Worm (Caenorhabditis elegans): ENCODE data around the gene srw-107.

The srw-107 gene

ce11 chrV:543169-543568 lies 21.8 kb upstream of the srw-107 start, which contains the start of gene C14C6.3:
TSS of gene C14C6.3 (plus strand) at chrV:543469.
- no peak for TF ChIP-seq nfya-1 (tag; optimal IDR thresholded peaks at IDR 0.05)
- no peak for TF ChIP-seq dmd-4 (tag; optimal IDR thresholded peaks at IDR 0.05; ENCODE audit: borderline replicate concordance)
- TF ChIP-seq fax-1 (tag; optimal IDR thresholded peaks at IDR 0.05) = no peak

- TF ChIP-seq ceh-6 (GFP tag; optimal IDR thresholded peaks at IDR 0.05) (no peak), pat-9 (tag; optimal IDR thresholded peaks at IDR 0.05) (no peak), ahr-1 (tag; optimal IDR thresholded peaks at IDR 0.05) (no peak), unc-3 (GFP tag; conservative IDR thresholded peaks at IDR 0.05) (no peak), unc-3 (tag; optimal IDR thresholded peaks at IDR 0.05) (no peak), Y22D7AL.16 (tag; optimal IDR thresholded peaks at IDR 0.05) (no peak), hlh-6 (tag; optimal IDR thresholded peaks at IDR 0.05) (no peak), fkh-10 (GFP tag; optimal IDR thresholded peaks at IDR 0.05) (no peak), ztf-16 (tag; optimal IDR thresholded peaks at IDR 0.05) (no peak), ceh-30 (tag; optimal IDR thresholded peaks at IDR 0.05) (no peak), lim-6 (tag; optimal IDR thresholded peaks at IDR 0.05) (no peak), tbx-2 (tag; optimal IDR thresholded peaks at IDR 0.05) (no peak), gmeb-2 (tag; optimal IDR thresholded peaks at IDR 0.05) (no peak), lin-11 (tag; optimal IDR thresholded peaks at IDR 0.05) (no peak), unc-86 (tag; optimal IDR thresholded peaks at IDR 0.05) (no peak), che-1 (tag; optimal IDR thresholded peaks at IDR 0.05) (no peak), tbx-7 (tag; optimal IDR thresholded peaks at IDR 0.05) (no peak), C38D4.7 (GFP tag; optimal IDR thresholded peaks at IDR 0.05) (no peak), hlh-13 (GFP tag; optimal IDR thresholded peaks at IDR 0.05) (no peak), dve-1 (tag; optimal IDR thresholded peaks at IDR 0.05) (no peak), ceh-45 (GFP tag; IDR thresholded peaks at IDR 0.05) (no peak)
These were observed 20.1 kb upstream of the srw-107 start for ce11 chrV:541470-541869.

ce11 chrV:539040-539510 lies 17.7 kb upstream of the srw-107 start, which contains the start of gene nhr-155:
TSS of gene nhr-155 (plus strand) at chrV:539460.
- TF ChIP-seq ets-4 (tag; optimal IDR thresholded peaks at IDR 0.05) = no peak
- TF ChIP-seq C08G9.2 (tag; optimal IDR thresholded peaks at IDR 0.05) = no peak
- TF ChIP-seq unc-55 (GFP tag; optimal IDR thresholded peaks at IDR 0.05) = no peak
- TF ChIP-seq eyg-1 (tag; optimal IDR thresholded peaks at IDR 0.05) = no peak
- TF ChIP-seq ahr-1 (tag; optimal IDR thresholded peaks at IDR 0.05) = no peak
- no peak for TF ChIP-seq elt-2 (tag; optimal IDR thresholded peaks at IDR 0.05)
- no peak for TF ChIP-seq zip-5 (tag; optimal IDR thresholded peaks at IDR 0.05)
- no peak for TF ChIP-seq unc-86 (tag; optimal IDR thresholded peaks at IDR 0.05)
- no peak for TF ChIP-seq fkh-6 (tag; optimal IDR thresholded peaks at IDR 0.05)
- no peak for TF ChIP-seq mec-3 (tag; optimal IDR thresholded peaks at IDR 0.05; ENCODE audit: borderline replicate concordance)

ce11 chrV:536571-536970 lies 15.2 kb upstream of the srw-107 start, which contains the start of gene C14C6.5:
TSS of gene C14C6.5 (plus strand) at chrV:536628.
- TF ChIP-seq sdc-2 (tag; optimal IDR thresholded peaks at IDR 0.05) (no peak), ceh-2 (tag; optimal IDR thresholded peaks at IDR 0.05) (no peak), lin-11 (tag; optimal IDR thresholded peaks at IDR 0.05) (no peak), ceh-48 (tag; optimal IDR thresholded peaks at IDR 0.05) (no peak)

ce11 chrV:534176-534575 lies 12.8 kb upstream of the srw-107 start, which contains the start of gene nhr-132:
TSS of gene nhr-132 (plus strand) at chrV:534446.
- TF ChIP-seq C38D4.7 (GFP tag; optimal IDR thresholded peaks at IDR 0.05) (no peak), tbx-2 (tag; optimal IDR thresholded peaks at IDR 0.05) (no peak), elt-2 (tag; optimal IDR thresholded peaks at IDR 0.05) (peak; percentile 21), C08G9.2 (tag; optimal IDR thresholded peaks at IDR 0.05) (no peak), pros-1 (tag; optimal IDR thresholded peaks at IDR 0.05) (no peak), dmd-4 (tag; optimal IDR thresholded peaks at IDR 0.05; ENCODE audit: borderline replicate concordance) (no peak), fkh-6 (tag; optimal IDR thresholded peaks at IDR 0.05) (no peak), nfya-1 (tag; optimal IDR thresholded peaks at IDR 0.05) (peak; percentile 14), nhr-232 (tag; optimal IDR thresholded peaks at IDR 0.05) (no peak), unc-86 (tag; optimal IDR thresholded peaks at IDR 0.05) (no peak), hlh-13 (GFP tag; optimal IDR thresholded peaks at IDR 0.05) (no peak), odd-2 (tag; optimal IDR thresholded peaks at IDR 0.05) (no peak), ceh-22 (tag; optimal IDR thresholded peaks at IDR 0.05) (no peak)
